Worm (Caenorhabditis elegans): ENCODE data around the gene srz-5.

The srz-5 gene

ce11 chrII:3554673-3555072 is 40.1 kb upstream of the srz-5 start:
- TF ChIP-seq pha-2 (tag; optimal IDR thresholded peaks at IDR 0.05), result no peak
- TF ChIP-seq pqm-1 (tag; optimal IDR thresholded peaks at IDR 0.05), result no peak
- TF ChIP-seq unc-55 (GFP tag; optimal IDR thresholded peaks at IDR 0.05), result no peak
- TF ChIP-seq ceh-22 (tag; optimal IDR thresholded peaks at IDR 0.05), result no peak
- no peak for TF ChIP-seq C38D4.7 (GFP tag; optimal IDR thresholded peaks at IDR 0.05)
- no peak for TF ChIP-seq eyg-1 (tag; optimal IDR thresholded peaks at IDR 0.05)
- TF ChIP-seq hlh-6 (tag; optimal IDR thresholded peaks at IDR 0.05), result no peak

- no peak for TF ChIP-seq hlh-30 (tag; optimal IDR thresholded peaks at IDR 0.05; ENCODE audit: insufficient read depth)
- peak; percentile 61 for TF ChIP-seq ceh-14 (tag; optimal IDR thresholded peaks at IDR 0.05)
- TF ChIP-seq tbx-2 (tag; optimal IDR thresholded peaks at IDR 0.05), result no peak
- TF ChIP-seq ceh-2 (tag; optimal IDR thresholded peaks at IDR 0.05), result peak; percentile 4
- TF ChIP-seq unc-42 (tag; optimal IDR thresholded peaks at IDR 0.05), result peak; percentile 60
- TF ChIP-seq ttx-3 (tag; optimal IDR thresholded peaks at IDR 0.05), result peak; percentile 42
- TF ChIP-seq ceh-22 (tag; optimal IDR thresholded peaks at IDR 0.05), result no peak
- TF ChIP-seq ceh-9 (tag; optimal IDR thresholded peaks at IDR 0.05), result no peak
- TF ChIP-seq elt-2 (tag; optimal IDR thresholded peaks at IDR 0.05), result peak; percentile 32
Observed at ce11 chrII:3553453-3553852, 38.9 kb upstream of the srz-5 start, which contains the start of gene dnc-3. Gene dnc-3, plus strand, starts transcription at chrII:3553724.

ce11 chrII:3550352-3550751 is 35.8 kb upstream of the srz-5 start, which contains the start of gene W10G11.19:
Gene W10G11.19, plus strand, starts transcription at chrII:3550652.
- TF ChIP-seq tbx-2 (tag; optimal IDR thresholded peaks at IDR 0.05) (no peak), sox-4 (tag; optimal IDR thresholded peaks at IDR 0.05) (no peak), pax-1 (tag; optimal IDR thresholded peaks at IDR 0.05) (no peak), fax-1 (tag; optimal IDR thresholded peaks at IDR 0.05) (no peak), ets-4 (tag; optimal IDR thresholded peaks at IDR 0.05) (no peak), madf-2 (tag; optimal IDR thresholded peaks at IDR 0.05) (no peak), ceh-19 (GFP tag; optimal IDR thresholded peaks at IDR 0.05) (no peak)

ce11 chrII:3547282-3547681 is 32.8 kb upstream of the srz-5 start:
- TF ChIP-seq ceh-18 (tag; optimal IDR thresholded peaks at IDR 0.05) (peak; percentile 37), fkh-10 (GFP tag; optimal IDR thresholded peaks at IDR 0.05) (no peak), ceh-34 (tag; optimal IDR thresholded peaks at IDR 0.05) (peak; percentile 53), pax-1 (tag; optimal IDR thresholded peaks at IDR 0.05) (no peak), ztf-16 (tag; optimal IDR thresholded peaks at IDR 0.05) (no peak), nfya-1 (tag; optimal IDR thresholded peaks at IDR 0.05) (peak; percentile 37), lin-11 (tag; optimal IDR thresholded peaks at IDR 0.05) (no peak), rnt-1 (tag; optimal IDR thresholded peaks at IDR 0.05) (peak; percentile 20), tbx-2 (tag; optimal IDR thresholded peaks at IDR 0.05) (peak; percentile 48), mec-3 (tag; optimal IDR thresholded peaks at IDR 0.05; ENCODE audit: borderline replicate concordance) (peak; percentile 52), T23F11.4 (GFP tag; optimal IDR thresholded peaks at IDR 0.05) (no peak), syd-9 (tag; optimal IDR thresholded peaks at IDR 0.05) (peak; percentile 47), C08G9.2 (tag; optimal IDR thresholded peaks at IDR 0.05) (peak; percentile 51), ceh-48 (tag; optimal IDR thresholded peaks at IDR 0.05) (peak; percentile 39), unc-42 (tag; optimal IDR thresholded peaks at IDR 0.05) (peak; percentile 81), hlh-15 (tag; optimal IDR thresholded peaks at IDR 0.05) (no peak), ceh-31 (tag; optimal IDR thresholded peaks at IDR 0.05) (peak; percentile 82)

ce11 chrII:3546381-3546931 is 31.9 kb upstream of the srz-5 start, which contains the start of gene apd-3:
Gene apd-3, minus strand, starts transcription at chrII:3546431.
- TF ChIP-seq lim-6 (tag; optimal IDR thresholded peaks at IDR 0.05), result no peak
- TF ChIP-seq sox-4 (tag; optimal IDR thresholded peaks at IDR 0.05), result no peak
- no peak for TF ChIP-seq ceh-2 (tag; optimal IDR thresholded peaks at IDR 0.05)
- TF ChIP-seq ceh-48 (tag; optimal IDR thresholded peaks at IDR 0.05), result no peak
- TF ChIP-seq ref-2 (tag; optimal IDR thresholded peaks at IDR 0.05), result no peak
- TF ChIP-seq elt-2 (tag; optimal IDR thresholded peaks at IDR 0.05), result no peak
- TF ChIP-seq ets-4 (tag; optimal IDR thresholded peaks at IDR 0.05), result no peak
- TF ChIP-seq ttx-3 (tag; optimal IDR thresholded peaks at IDR 0.05), result no peak
- no peak for TF ChIP-seq ceh-9 (tag; optimal IDR thresholded peaks at IDR 0.05)
- TF ChIP-seq Y22D7AL.16 (tag; optimal IDR thresholded peaks at IDR 0.05), result no peak
- TF ChIP-seq pat-9 (tag; optimal IDR thresholded peaks at IDR 0.05), result no peak
- no peak for TF ChIP-seq F13H6.1 (tag; optimal IDR thresholded peaks at IDR 0.05)
- TF ChIP-seq hlh-13 (GFP tag; optimal IDR thresholded peaks at IDR 0.05), result no peak
- TF ChIP-seq eyg-1 (tag; optimal IDR thresholded peaks at IDR 0.05), result no peak
- no peak for TF ChIP-seq gmeb-2 (tag; optimal IDR thresholded peaks at IDR 0.05)
- no peak for TF ChIP-seq nhr-232 (tag; optimal IDR thresholded peaks at IDR 0.05)

Data from whole organism, late embryonic.